Worm (Caenorhabditis elegans) whole organism, midembryonic: ENCODE data around the gene Y47D3A.14.

Experiments used
- cog-1 ChIP-seq: sonication (generic microtip); optimal IDR thresholded peaks from 2 replicates; lab custom pipeline; 2016; ENCODE audit warnings: missing genetic modification characterization, missing compliant biosample characterization
- flt-1 ChIP-seq: fragments of 200-800 bp; sonication (Bioruptor generic); IDR thresholded peaks from 2 replicates; pipeline ENCODE4 v1.3.6; 2022; ENCODE audit warnings: missing genetic modification characterization, missing compliant biosample characterization
- klf-2 ChIP-seq: fragments of 200-800 bp; sonication (Bioruptor generic); conservative IDR thresholded peaks from 2 replicates; pipeline ENCODE4 v1.3.6; 2022; ENCODE audit warnings: missing genetic modification reagents, missing genetic modification characterization, missing compliant biosample characterization
- med-1 ChIP-seq: sonication (generic microtip); optimal IDR thresholded peaks from 2 replicates; lab custom pipeline; 2017; ENCODE audit warnings: missing genetic modification characterization, mild to moderate bottlenecking, missing compliant biosample characterization, antibody characterized with exemption, missing genetic modification reagents; ENCODE audit not compliant: insufficient read depth
- ref-1 ChIP-seq: fragments of 200-800 bp; sonication (Bioruptor generic); conservative IDR thresholded peaks from 2 replicates; pipeline ENCODE4 v1.3.6; 2022; ENCODE audit warnings: missing genetic modification reagents, missing genetic modification characterization, missing compliant biosample characterization
- tab-1 ChIP-seq: fragments of 200-800 bp; sonication (Bioruptor generic); IDR thresholded peaks from 2 replicates; pipeline ENCODE4 v1.3.6; 2022; ENCODE audit warnings: missing genetic modification characterization, missing compliant biosample characterization

DNA sequence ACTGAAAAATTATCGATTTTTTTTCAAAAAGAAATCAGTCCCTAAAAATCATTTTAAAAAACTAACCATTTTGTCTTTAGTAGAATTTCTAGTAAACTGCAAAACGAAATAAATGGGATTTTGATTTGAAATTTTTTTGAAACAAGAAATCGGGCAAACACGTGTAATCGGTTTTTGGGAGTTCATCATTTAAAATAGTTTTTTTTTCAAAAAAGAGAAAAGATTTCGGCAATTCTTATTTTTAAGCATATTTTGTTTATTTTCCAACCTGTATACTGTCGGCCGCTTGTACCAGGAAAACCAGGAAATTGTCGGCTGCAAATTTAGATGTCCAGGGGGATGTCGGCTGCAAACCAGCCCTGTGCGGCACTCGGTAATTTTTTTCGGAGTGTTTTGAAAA, 4.7 kb downstream of the Y47D3A.14 start, which contains the start of gene elo-8:
- no peak for TF ChIP-seq flt-1 (GFP tag; lab: Robert Waterston, UW)
- TF ChIP-seq ref-1 (GFP tag; lab: Robert Waterston, UW): no peak
- no peak for TF ChIP-seq klf-2 (GFP tag; lab: Robert Waterston, UW)
- no peak for TF ChIP-seq med-1 (GFP tag; lab: Kevin White, UChicago)
- no peak for TF ChIP-seq tab-1 (GFP tag; lab: Robert Waterston, UW)
- TF ChIP-seq cog-1 (tag; lab: Kevin White, UChicago): no peak
